Fruit fly (Drosophila melanogaster): ENCODE measurements around the gene CG31546.

DNA sequence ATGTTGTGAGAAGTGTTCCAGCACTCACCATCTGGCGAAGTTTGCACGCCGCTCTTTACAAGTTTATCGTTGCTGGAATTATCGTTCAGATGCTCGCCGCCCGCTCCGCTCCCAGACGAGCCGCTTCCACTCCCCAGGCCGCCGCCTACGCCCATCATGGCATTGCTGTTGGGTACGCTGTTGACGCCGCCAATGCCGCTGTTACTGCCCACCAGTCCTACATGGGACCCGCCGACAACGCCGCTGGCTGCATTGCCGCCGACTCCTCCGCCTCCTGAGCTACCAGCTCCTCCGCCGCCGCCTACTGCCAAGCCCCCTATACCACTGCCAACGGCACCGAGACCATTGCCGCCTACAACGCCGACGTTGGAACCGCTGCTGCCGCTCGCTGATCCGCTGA is 27.0 kb downstream of the CG31546 start:
- no peak for TF ChIP-seq D1 (tag; optimal IDR thresholded peaks at IDR 0.05)
- no peak for TF ChIP-seq CG13204 (GFP tag; optimal IDR thresholded peaks at IDR 0.05)
- no peak for TF ChIP-seq Snoo (tag; optimal IDR thresholded peaks at IDR 0.05)
- no peak for TF ChIP-seq gl (tag; optimal IDR thresholded peaks at IDR 0.05)
- no peak for TF ChIP-seq EcR (GFP tag; optimal IDR thresholded peaks at IDR 0.05)
- no peak for TF ChIP-seq CG17806 (tag; optimal IDR thresholded peaks at IDR 0.05)
- no peak for TF ChIP-seq CG15710 (tag; optimal IDR thresholded peaks at IDR 0.05)
- no peak for TF ChIP-seq CG32121 (GFP tag; IDR thresholded peaks at IDR 0.05)

All from whole organism, pupa.